Worm (Caenorhabditis elegans): Measurements from ENCODE around the gene F21C10.13.

The F21C10.13 gene

ce11 chrV:9126316-9126715, 4.2 kb downstream of the F21C10.13 start, which contains the start of gene F21C10.4:
Gene F21C10.4 (plus strand): TSS chrV:9126616.
- TF ChIP-seq ceh-9 (tag; optimal IDR thresholded peaks at IDR 0.05) (no peak), hmg-11 (tag; optimal IDR thresholded peaks at IDR 0.05) (no peak), egl-27 (tag; optimal IDR thresholded peaks at IDR 0.05) (no peak), elt-3 (tag; optimal IDR thresholded peaks at IDR 0.05) (no peak), ceh-16 (tag; optimal IDR thresholded peaks at IDR 0.05) (no peak), lsy-12 (tag; optimal IDR thresholded peaks at IDR 0.05) (no peak), aly-2 (tag; optimal IDR thresholded peaks at IDR 0.05) (no peak), egl-5 (tag; optimal IDR thresholded peaks at IDR 0.05) (no peak), fkh-10 (GFP tag; optimal IDR thresholded peaks at IDR 0.05) (no peak), mdl-1 (tag; optimal IDR thresholded peaks at IDR 0.05) (no peak), pqm-1 (tag; optimal IDR thresholded peaks at IDR 0.05) (no peak), eor-1 (tag; optimal IDR thresholded peaks at IDR 0.05) (no peak), fkh-2 (tag; optimal IDR thresholded peaks at IDR 0.05) (no peak), fos-1 (tag; optimal IDR thresholded peaks at IDR 0.05) (no peak), daf-12 (tag; optimal IDR thresholded peaks at IDR 0.05) (no peak), lin-39 (tag; optimal IDR thresholded peaks at IDR 0.05) (no peak)

- TF ChIP-seq nhr-76 (tag; optimal IDR thresholded peaks at IDR 0.05) (no peak), jun-1 (tag; optimal IDR thresholded peaks at IDR 0.05) (no peak), sea-2 (GFP tag; optimal IDR thresholded peaks at IDR 0.05) (no peak), tbx-2 (tag; optimal IDR thresholded peaks at IDR 0.05) (no peak), zag-1 (tag; optimal IDR thresholded peaks at IDR 0.05) (no peak), pqm-1 (tag; optimal IDR thresholded peaks at IDR 0.05) (no peak), fkh-10 (GFP tag; optimal IDR thresholded peaks at IDR 0.05) (no peak), unc-39 (tag; optimal IDR thresholded peaks at IDR 0.05) (no peak), nhr-237 (tag; optimal IDR thresholded peaks at IDR 0.05) (no peak), egl-5 (tag; optimal IDR thresholded peaks at IDR 0.05) (no peak), egl-27 (tag; optimal IDR thresholded peaks at IDR 0.05) (no peak), R02D3.7 (tag; optimal IDR thresholded peaks at IDR 0.05) (no peak), fkh-2 (tag; optimal IDR thresholded peaks at IDR 0.05) (no peak), skn-1 (tag; optimal IDR thresholded peaks at IDR 0.05) (no peak), lsy-12 (tag; optimal IDR thresholded peaks at IDR 0.05) (no peak), elt-2 (tag; optimal IDR thresholded peaks at IDR 0.05) (no peak), ztf-4 (tag; optimal IDR thresholded peaks at IDR 0.05) (no peak), elt-3 (tag; optimal IDR thresholded peaks at IDR 0.05) (no peak), nhr-11 (tag; optimal IDR thresholded peaks at IDR 0.05) (no peak), ceh-82 (tag; optimal IDR thresholded peaks at IDR 0.05) (no peak)
Observed at ce11 chrV:9127773-9128172, 5.7 kb downstream of the F21C10.13 start, which contains the start of gene F21C10.3. Gene F21C10.3 (plus strand): TSS chrV:9128073.

ce11 chrV:9128562-9128961, 6.5 kb downstream of the F21C10.13 start:
- TF ChIP-seq nhr-23 (tag; optimal IDR thresholded peaks at IDR 0.05), result no peak
- no peak for TF ChIP-seq sea-2 (GFP tag; optimal IDR thresholded peaks at IDR 0.05)
- TF ChIP-seq mdl-1 (tag; optimal IDR thresholded peaks at IDR 0.05), result peak; percentile 81
- no peak for TF ChIP-seq egl-5 (tag; optimal IDR thresholded peaks at IDR 0.05)
- TF ChIP-seq nhr-237 (tag; optimal IDR thresholded peaks at IDR 0.05), result no peak
- TF ChIP-seq lsy-12 (tag; optimal IDR thresholded peaks at IDR 0.05), result no peak
- TF ChIP-seq fos-1 (tag; optimal IDR thresholded peaks at IDR 0.05), result no peak
- no peak for TF ChIP-seq zag-1 (tag; optimal IDR thresholded peaks at IDR 0.05)
- no peak for TF ChIP-seq nhr-12 (tag; optimal IDR thresholded peaks at IDR 0.05)
- TF ChIP-seq lin-39 (tag; optimal IDR thresholded peaks at IDR 0.05), result peak; percentile 36
- TF ChIP-seq nhr-43 (tag; optimal IDR thresholded peaks at IDR 0.05; ENCODE audit: poor library complexity, severe bottlenecking), result no peak
- TF ChIP-seq ztf-11 (tag; optimal IDR thresholded peaks at IDR 0.05), result no peak
- TF ChIP-seq eor-1 (tag; optimal IDR thresholded peaks at IDR 0.05), result no peak
- TF ChIP-seq nhr-76 (tag; optimal IDR thresholded peaks at IDR 0.05), result no peak
- no peak for TF ChIP-seq ceh-28 (tag; optimal IDR thresholded peaks at IDR 0.05)
- TF ChIP-seq ceh-9 (tag; optimal IDR thresholded peaks at IDR 0.05), result no peak
- no peak for TF ChIP-seq ZK546.5 (tag; optimal IDR thresholded peaks at IDR 0.05)
- TF ChIP-seq nhr-25 (tag; optimal IDR thresholded peaks at IDR 0.05), result no peak
- no peak for TF ChIP-seq R02D3.7 (tag; optimal IDR thresholded peaks at IDR 0.05)
- peak; percentile 16 for TF ChIP-seq lin-15B (tag; optimal IDR thresholded peaks at IDR 0.05)
- no peak for TF ChIP-seq pqm-1 (tag; optimal IDR thresholded peaks at IDR 0.05)
- TF ChIP-seq nfya-1 (tag; optimal IDR thresholded peaks at IDR 0.05; ENCODE audit: insufficient read depth), result peak; percentile 73
- no peak for TF ChIP-seq elt-3 (tag; optimal IDR thresholded peaks at IDR 0.05)
- TF ChIP-seq snpc-4 (tag; optimal IDR thresholded peaks at IDR 0.05), result peak; percentile 41
- no peak for TF ChIP-seq skn-1 (tag; optimal IDR thresholded peaks at IDR 0.05)
- no peak for TF ChIP-seq elt-1 (tag; optimal IDR thresholded peaks at IDR 0.05)
- TF ChIP-seq pha-4 (tag; optimal IDR thresholded peaks at IDR 0.05), result no peak
- TF ChIP-seq hmg-11 (tag; optimal IDR thresholded peaks at IDR 0.05), result no peak
- TF ChIP-seq mml-1 (tag; optimal IDR thresholded peaks at IDR 0.05), result no peak
- TF ChIP-seq ceh-82 (tag; optimal IDR thresholded peaks at IDR 0.05), result no peak
- peak; percentile 2 for TF ChIP-seq elt-2 (tag; optimal IDR thresholded peaks at IDR 0.05)
- no peak for TF ChIP-seq ceh-16 (tag; optimal IDR thresholded peaks at IDR 0.05)
- no peak for TF ChIP-seq jun-1 (tag; optimal IDR thresholded peaks at IDR 0.05)
- no peak for TF ChIP-seq egl-27 (tag; optimal IDR thresholded peaks at IDR 0.05)
- TF ChIP-seq unc-39 (tag; optimal IDR thresholded peaks at IDR 0.05), result no peak
- TF ChIP-seq aly-2 (tag; optimal IDR thresholded peaks at IDR 0.05), result no peak
- TF ChIP-seq nhr-28 (tag; optimal IDR thresholded peaks at IDR 0.05), result no peak
- TF ChIP-seq tbx-2 (tag; optimal IDR thresholded peaks at IDR 0.05), result no peak
- no peak for TF ChIP-seq unc-62 (GFP tag; optimal IDR thresholded peaks at IDR 0.05)
- TF ChIP-seq ama-1 (optimal IDR thresholded peaks at IDR 0.05), result no peak
- no peak for TF ChIP-seq nhr-77 (tag; optimal IDR thresholded peaks at IDR 0.05)
- TF ChIP-seq daf-12 (tag; optimal IDR thresholded peaks at IDR 0.05), result no peak
- TF ChIP-seq nhr-11 (tag; optimal IDR thresholded peaks at IDR 0.05), result peak; percentile 82
